Fruit fly (Drosophila melanogaster) whole organism, wandering third instar larva: Measurements from ENCODE around the gene CG33523.
A peak's percentile ranks its signal among the peaks of the same experiment; 100 is the strongest.

ENCODE experiments used
- Abd-B ChIP-seq: fragments of >200 bp; optimal IDR thresholded peaks from 2 replicates; lab custom pipeline; 2017; ENCODE audit warnings: missing biosample characterization, missing genetic modification characterization
- CG32264 ChIP-seq: fragments of 200-800 bp; sonication (Bioruptor generic); optimal IDR thresholded peaks from 2 replicates; lab custom pipeline; 2016; ENCODE audit warnings: missing biosample characterization, missing genetic modification characterization
- CG9705 ChIP-seq: fragments of 200-800 bp; sonication (Bioruptor generic); optimal IDR thresholded peaks from 2 replicates; lab custom pipeline; 2018; ENCODE audit warnings: missing biosample characterization, mild to moderate bottlenecking, missing genetic modification characterization
- CrebA ChIP-seq: fragments of 200-800 bp; sonication (Bioruptor generic); optimal IDR thresholded peaks from 2 replicates; lab custom pipeline; 2016; ENCODE audit warnings: missing biosample characterization, mild to moderate bottlenecking, missing genetic modification characterization, borderline replicate concordance
- Dfd ChIP-seq: fragments of >200 bp; optimal IDR thresholded peaks from 2 replicates; lab custom pipeline; 2017; ENCODE audit warnings: missing biosample characterization, missing genetic modification characterization
- Dif ChIP-seq: fragments of 200-275, 200-300 bp; sonication (Bioruptor generic); optimal IDR thresholded peaks from 2 replicates; lab custom pipeline; 2018; ENCODE audit warnings: missing biosample characterization, missing genetic modification characterization; ENCODE audit not compliant: partially characterized antibody
- GATAd ChIP-seq: sonication (Bioruptor generic); optimal IDR thresholded peaks from 2 replicates; lab custom pipeline; 2016; ENCODE audit warnings: missing biosample characterization, missing genetic modification characterization
- HLH106 ChIP-seq: fragments of 200-800 bp; optimal IDR thresholded peaks from 3 replicates; lab custom pipeline; 2019; ENCODE audit warnings: missing biosample characterization, mild to moderate bottlenecking, missing genetic modification characterization, moderate library complexity
- Hnf4 ChIP-seq: fragments of 200-800 bp; sonication (Bioruptor generic); optimal IDR thresholded peaks from 2 replicates; lab custom pipeline; 2016; ENCODE audit warnings: missing biosample characterization, mild to moderate bottlenecking, missing genetic modification characterization
- Hr78 ChIP-seq: fragments of >200 bp; optimal IDR thresholded peaks from 2 replicates; lab custom pipeline; 2017; ENCODE audit warnings: missing biosample characterization, missing genetic modification characterization
- Hr83 ChIP-seq: fragments of 200-300 bp; sonication (Bioruptor generic); optimal IDR thresholded peaks from 2 replicates; lab custom pipeline; 2016; ENCODE audit warnings: missing biosample characterization, mild to moderate bottlenecking, missing genetic modification characterization, moderate library complexity; ENCODE audit not compliant: poor library complexity, severe bottlenecking
- Jra ChIP-seq: sonication (Bioruptor generic); optimal IDR thresholded peaks from 2 replicates; lab custom pipeline; 2016; ENCODE audit warnings: missing biosample characterization, missing genetic modification characterization
- Myc ChIP-seq: fragments of >200 bp; optimal IDR thresholded peaks from 2 replicates; lab custom pipeline; 2017
- OdsH ChIP-seq: fragments of 200-800 bp; sonication (Bioruptor generic); optimal IDR thresholded peaks from 2 replicates; lab custom pipeline; 2016; ENCODE audit warnings: missing biosample characterization, mild to moderate bottlenecking, missing genetic modification characterization
- Rel ChIP-seq, 2 experiments: fragments of 200-800 bp; sonication (Bioruptor generic) in 1 of 2; optimal IDR thresholded peaks; 2 replicates in 1 of 2; 3 replicates in 1 of 2; lab custom pipeline; 2016 to 2019; ENCODE audit warnings: mild to moderate bottlenecking in 2 of 2, missing biosample characterization in 2 of 2, missing genetic modification characterization in 2 of 2, moderate library complexity in 1 of 2
- Sp1 ChIP-seq: fragments of 200-800 bp; sonication (Bioruptor generic); optimal IDR thresholded peaks from 3 replicates; lab custom pipeline; 2019; ENCODE audit warnings: missing biosample characterization, mild to moderate bottlenecking, missing genetic modification characterization, moderate library complexity
- br ChIP-seq: fragments of 200-800 bp; sonication (Bioruptor generic); optimal IDR thresholded peaks from 2 replicates; lab custom pipeline; 2016; ENCODE audit warnings: missing biosample characterization, missing genetic modification characterization
- brk ChIP-seq: fragments of 200-800 bp; sonication (Bioruptor generic); optimal IDR thresholded peaks from 2 replicates; lab custom pipeline; 2016; ENCODE audit warnings: missing biosample characterization, mild to moderate bottlenecking, missing genetic modification characterization
- dl ChIP-seq, 2 experiments: fragments of 175-275, 200-275 bp in 1 of 2; fragments of 200-275 bp in 1 of 2; sonication (Bioruptor generic); optimal IDR thresholded peaks; lab custom pipeline; 2018; ENCODE audit warnings: mild to moderate bottlenecking in 2 of 2, missing biosample characterization in 2 of 2, missing genetic modification characterization in 2 of 2, moderate library complexity in 2 of 2; ENCODE audit not compliant: partially characterized antibody in 2 of 2, insufficient read depth in 1 of 2
- dmrt93B ChIP-seq: fragments of 200-800 bp; sonication (Bioruptor generic); optimal IDR thresholded peaks from 2 replicates; lab custom pipeline; 2018; ENCODE audit warnings: missing biosample characterization, mild to moderate bottlenecking, missing genetic modification characterization
- dsf ChIP-seq: sonication (Bioruptor generic); optimal IDR thresholded peaks from 2 replicates; lab custom pipeline; 2016; ENCODE audit warnings: missing biosample characterization, missing genetic modification characterization, borderline replicate concordance
- ey ChIP-seq: fragments of 200-800 bp; sonication (Bioruptor generic); optimal IDR thresholded peaks from 2 replicates; lab custom pipeline; 2016; ENCODE audit warnings: missing biosample characterization, missing genetic modification characterization
- foxo ChIP-seq, 2 experiments: fragments of 200-800 bp; sonication (Bioruptor generic); optimal IDR thresholded peaks; 2 replicates in 1 of 2; 3 replicates in 1 of 2; lab custom pipeline; 2016 to 2017; ENCODE audit warnings: missing biosample characterization in 2 of 2, missing genetic modification characterization in 2 of 2
- fru ChIP-seq: fragments of 200-800 bp; sonication (Bioruptor generic); optimal IDR thresholded peaks from 3 replicates; lab custom pipeline; 2016; ENCODE audit warnings: missing biosample characterization, mild to moderate bottlenecking, missing genetic modification characterization
- h ChIP-seq: fragments of 200-800 bp; sonication (Bioruptor generic); optimal IDR thresholded peaks from 3 replicates; lab custom pipeline; 2016; ENCODE audit warnings: missing biosample characterization, mild to moderate bottlenecking, missing genetic modification characterization
- jim ChIP-seq: fragments of 175-275, 200-325 bp; sonication (Bioruptor generic); optimal IDR thresholded peaks from 2 replicates; lab custom pipeline; 2016; ENCODE audit warnings: missing biosample characterization, mild to moderate bottlenecking, missing genetic modification characterization
- lola ChIP-seq: fragments of >200 bp; optimal IDR thresholded peaks from 2 replicates; lab custom pipeline; 2017; ENCODE audit warnings: missing biosample characterization, missing genetic modification characterization
- pan ChIP-seq: fragments of >200 bp; optimal IDR thresholded peaks from 2 replicates; lab custom pipeline; 2017
- rgr ChIP-seq: fragments of 200-800 bp; sonication (Bioruptor generic); optimal IDR thresholded peaks from 3 replicates; lab custom pipeline; 2016; ENCODE audit warnings: missing biosample characterization, mild to moderate bottlenecking, missing genetic modification characterization
- sage ChIP-seq: fragments of 200-800 bp; sonication (Bioruptor generic); optimal IDR thresholded peaks from 2 replicates; lab custom pipeline; 2016; ENCODE audit warnings: missing biosample characterization, mild to moderate bottlenecking, missing genetic modification characterization
- sv ChIP-seq: fragments of 200-800 bp; sonication (Bioruptor generic); optimal IDR thresholded peaks from 3 replicates; lab custom pipeline; 2016; ENCODE audit warnings: missing biosample characterization, missing genetic modification characterization
- tai ChIP-seq: sonication (Bioruptor generic); optimal IDR thresholded peaks from 2 replicates; lab custom pipeline; 2016; ENCODE audit warnings: missing biosample characterization, missing genetic modification characterization
- woc ChIP-seq: sonication (Bioruptor generic); optimal IDR thresholded peaks from 2 replicates; lab custom pipeline; 2016; ENCODE audit warnings: missing biosample characterization, mild to moderate bottlenecking, missing genetic modification characterization

CG33523 gene

DNA sequence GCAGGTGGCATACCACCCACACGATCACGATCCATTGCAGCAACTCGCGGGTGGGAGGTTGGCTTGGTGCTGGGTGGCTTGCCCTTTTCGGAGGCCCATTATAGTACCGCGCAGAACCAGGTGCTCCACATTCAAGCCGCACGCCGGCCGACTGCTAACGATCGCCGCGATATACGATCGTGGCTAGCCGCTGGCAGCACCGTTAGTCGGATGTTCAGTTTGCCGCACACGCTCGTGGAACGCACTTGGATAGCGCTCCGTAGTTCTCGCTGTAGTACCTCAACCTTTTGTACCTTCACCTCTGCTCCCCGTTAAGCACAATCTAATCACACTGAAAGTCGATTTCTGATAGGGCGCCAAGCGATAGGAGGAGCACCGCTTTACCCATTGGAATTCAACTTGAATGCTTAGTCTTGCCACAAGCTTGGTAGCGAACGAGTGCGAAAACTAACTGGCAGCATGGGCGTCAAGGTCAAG, at the start of gene CG33523:
Gene CG33523 (plus strand): TSS at position 217 of the 477 bp plus-strand sequence.
- TF ChIP-seq Jra (GFP tag; lab: Kevin White, UChicago) (no peak), Hnf4 (GFP tag; lab: Kevin White, UChicago) (no peak), Rel (GFP tag; optimal IDR thresholded peaks at IDR 0.05; lab: Kevin White, UChicago) (no peak), Rel (tag; optimal IDR thresholded peaks at IDR 0.05; lab: Kevin White, UChicago) (no peak), CG9705 (GFP tag; lab: Kevin White, UChicago) (no peak), br (no peak), lola (no peak), GATAd (GFP tag; lab: Kevin White, UChicago) (no peak), dmrt93B (no peak), pan (no peak), tai (GFP tag; lab: Kevin White, UChicago) (no peak), OdsH (GFP tag; lab: Kevin White, UChicago) (no peak), h (GFP tag; lab: Kevin White, UChicago) (no peak), CrebA (no peak), ey (GFP tag; lab: Kevin White, UChicago) (no peak), Myc (lab: Kevin White, UChicago) (no peak), Hr83 (no peak), dl (GFP tag; optimal IDR thresholded peaks at IDR 0.05; lab: Kevin White, UChicago; ENCODE audit: insufficient read depth in 1 of 2, partially characterized antibody in 2 of 2) (no peak)
- TF ChIP-seq, all 38 proteins: peak for 0

- no peak for TF ChIP-seq br
- TF ChIP-seq jim: no peak
- no peak for TF ChIP-seq dmrt93B
- no peak for TF ChIP-seq brk
- no peak for TF ChIP-seq HLH106 (tag; lab: Kevin White, UChicago)
- TF ChIP-seq rgr (GFP tag; lab: Kevin White, UChicago): no peak
- no peak for TF ChIP-seq CG32264 (GFP tag; lab: Kevin White, UChicago)
- no peak for TF ChIP-seq dl (GFP tag; optimal IDR thresholded peaks at IDR 0.05; lab: Kevin White, UChicago; ENCODE audit: insufficient read depth in 1 of 2, partially characterized antibody in 2 of 2)
- TF ChIP-seq Sp1 (GFP tag; lab: Kevin White, UChicago): no peak
- TF ChIP-seq sage (GFP tag; lab: Kevin White, UChicago): no peak
- TF ChIP-seq woc (GFP tag; lab: Kevin White, UChicago): no peak
- TF ChIP-seq lola: no peak
- no peak for TF ChIP-seq OdsH (GFP tag; lab: Kevin White, UChicago)
- no peak for TF ChIP-seq h (GFP tag; lab: Kevin White, UChicago)
- TF ChIP-seq, all 38 proteins: peak for 0
These were observed 44.8 kb upstream of the CG33523 start for dm6 chr3L:5878734-5879291.

DNA sequence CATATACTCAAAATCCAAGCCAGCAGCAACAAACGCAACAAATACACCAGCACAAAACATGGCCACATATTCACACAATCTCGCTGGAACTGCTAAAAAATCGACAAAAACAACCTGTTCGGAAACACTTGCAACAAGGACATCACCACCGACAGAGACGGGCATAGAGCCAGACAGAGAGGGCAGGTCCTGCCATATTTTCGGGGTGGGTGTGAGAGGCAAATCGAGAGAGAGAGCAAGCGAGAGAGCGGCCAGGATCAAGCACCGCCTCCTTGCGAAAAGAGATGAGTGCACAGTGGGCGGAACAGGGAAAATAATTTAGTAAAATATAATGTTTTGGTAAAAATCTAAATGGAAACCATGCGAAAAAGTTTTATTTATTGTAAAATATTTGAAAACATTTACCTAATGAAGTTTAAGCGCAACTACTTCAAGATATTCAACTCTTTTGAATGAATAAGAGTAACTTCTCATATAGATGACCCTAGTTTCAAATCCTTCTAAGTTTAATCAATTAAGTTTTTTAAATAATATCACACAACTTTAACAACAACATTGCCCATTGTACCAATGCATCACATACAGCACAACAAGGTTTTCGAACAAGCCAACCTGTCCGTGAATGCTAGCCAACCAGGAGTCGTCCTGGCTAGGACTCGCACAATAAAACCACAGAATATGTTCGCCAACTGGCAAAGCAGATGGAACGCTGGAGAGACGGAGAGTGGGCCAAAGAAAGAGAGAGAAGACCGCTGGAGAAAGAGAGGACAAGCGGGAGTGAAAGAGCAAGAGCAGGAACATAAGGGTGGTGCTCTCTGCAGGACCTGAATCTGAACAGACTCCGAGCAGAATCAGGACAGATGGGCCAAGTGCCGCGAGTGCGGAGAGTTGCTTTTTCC, 42.1 kb upstream of the CG33523 start:
- TF ChIP-seq CG32264 (GFP tag; lab: Kevin White, UChicago) (no peak), Dif (GFP tag; lab: Kevin White, UChicago) (no peak), foxo (GFP tag; optimal IDR thresholded peaks at IDR 0.05; lab: Kevin White, UChicago) (no peak), ey (GFP tag; lab: Kevin White, UChicago) (peak; percentile 45), sv (GFP tag; lab: Kevin White, UChicago) (peak; percentile 35), Abd-B (GFP tag; lab: Kevin White, UChicago) (no peak), OdsH (GFP tag; lab: Kevin White, UChicago) (peak; percentile 47), fru (GFP tag; lab: Kevin White, UChicago) (peak; percentile 22), dsf (GFP tag; lab: Kevin White, UChicago) (no peak), woc (GFP tag; lab: Kevin White, UChicago) (peak; percentile 40), h (GFP tag; lab: Kevin White, UChicago) (peak; percentile 37), HLH106 (tag; lab: Kevin White, UChicago) (no peak), Rel (GFP tag; optimal IDR thresholded peaks at IDR 0.05; lab: Kevin White, UChicago) (no peak), Rel (tag; optimal IDR thresholded peaks at IDR 0.05; lab: Kevin White, UChicago) (no peak), Hr78 (GFP tag; lab: Kevin White, UChicago) (no peak), dmrt93B (no peak), rgr (GFP tag; lab: Kevin White, UChicago) (peak; percentile 31), GATAd (GFP tag; lab: Kevin White, UChicago) (no peak), Dfd (GFP tag; lab: Kevin White, UChicago) (no peak)
- TF ChIP-seq, all 38 proteins: peak for 7
